Worm (Caenorhabditis elegans): Measurements from ENCODE around the gene him-10.

him-10 gene

DNA sequence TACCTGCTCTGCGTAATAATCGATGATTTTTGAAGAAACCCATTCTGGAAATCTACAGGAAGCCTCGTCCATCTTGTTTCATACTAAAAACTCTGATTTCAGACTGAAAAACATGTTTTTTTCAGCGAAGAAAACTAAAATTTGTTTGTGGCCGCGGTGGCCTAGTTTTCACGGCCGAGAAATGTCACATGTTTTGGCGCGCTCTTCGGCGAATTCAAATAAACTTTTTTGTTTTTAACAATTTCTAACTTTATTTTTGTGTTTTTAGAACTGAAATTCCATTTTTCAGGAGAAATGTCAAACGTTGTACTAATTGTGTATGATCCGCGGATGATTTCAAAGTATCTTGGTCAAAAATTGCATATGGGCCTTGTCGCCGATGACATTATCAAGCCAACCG is at the start of gene him-10, which contains the start of gene polq-1:
TSS of gene him-10 (plus strand) at position 290 of the 400 bp plus-strand sequence.
TSS of gene polq-1 (minus strand) at position 190 of the 400 bp plus-strand sequence.
- TF ChIP-seq unc-62 (GFP tag; optimal IDR thresholded peaks at IDR 0.05), result no peak

DNA sequence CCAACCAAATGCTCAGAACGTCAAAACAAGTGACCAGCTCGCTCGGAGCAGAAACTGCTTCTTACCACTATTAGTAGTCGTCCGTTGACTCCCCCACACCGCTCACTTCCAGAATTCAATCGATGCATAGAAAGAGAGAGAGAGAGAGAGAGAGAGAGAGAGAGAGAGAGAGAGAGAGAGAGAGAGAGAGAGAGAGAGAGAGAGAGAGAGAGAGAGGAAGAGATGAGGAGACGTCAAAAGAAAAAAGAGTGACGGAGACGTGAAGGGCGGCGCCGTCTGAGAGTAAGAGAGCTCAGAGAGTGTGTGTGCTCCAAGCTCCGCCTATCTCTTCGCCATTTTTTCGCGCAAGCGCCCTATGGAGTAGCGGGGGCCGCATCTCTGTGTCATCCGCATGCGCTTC is 47.9 kb upstream of the him-10 start, which contains the start of gene ida-1:
TSS of gene ida-1 (plus strand) at position 336 of the 400 bp plus-strand sequence.
- no peak for TF ChIP-seq unc-62 (GFP tag; optimal IDR thresholded peaks at IDR 0.05)

DNA sequence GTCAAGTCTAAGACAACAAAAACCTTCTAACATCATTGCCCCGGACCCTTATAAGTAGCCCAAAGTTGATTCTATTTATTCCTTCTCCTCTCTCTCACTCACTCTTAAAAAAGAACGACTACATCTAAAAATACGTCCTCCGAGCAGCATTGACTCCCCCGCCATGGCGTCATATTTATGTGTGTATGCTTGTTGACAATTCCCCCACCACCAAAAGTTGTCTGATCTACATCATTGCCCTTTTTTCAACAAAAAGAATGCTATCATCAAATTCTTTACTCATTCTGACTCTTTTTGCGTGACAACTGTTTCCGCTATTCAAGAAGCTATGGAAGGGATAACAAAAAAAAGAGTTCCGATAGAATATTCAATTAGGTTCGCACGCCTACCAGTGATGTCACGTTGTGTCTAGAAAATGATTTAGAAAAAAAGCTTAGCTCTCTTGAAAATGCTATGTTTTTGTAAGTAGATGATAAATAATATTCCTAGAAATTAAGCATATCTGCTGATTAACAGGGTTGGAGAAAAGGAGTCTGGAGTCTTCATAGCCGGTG is 45.5 kb upstream of the him-10 start:
- no peak for TF ChIP-seq unc-62 (GFP tag; optimal IDR thresholded peaks at IDR 0.05)

DNA sequence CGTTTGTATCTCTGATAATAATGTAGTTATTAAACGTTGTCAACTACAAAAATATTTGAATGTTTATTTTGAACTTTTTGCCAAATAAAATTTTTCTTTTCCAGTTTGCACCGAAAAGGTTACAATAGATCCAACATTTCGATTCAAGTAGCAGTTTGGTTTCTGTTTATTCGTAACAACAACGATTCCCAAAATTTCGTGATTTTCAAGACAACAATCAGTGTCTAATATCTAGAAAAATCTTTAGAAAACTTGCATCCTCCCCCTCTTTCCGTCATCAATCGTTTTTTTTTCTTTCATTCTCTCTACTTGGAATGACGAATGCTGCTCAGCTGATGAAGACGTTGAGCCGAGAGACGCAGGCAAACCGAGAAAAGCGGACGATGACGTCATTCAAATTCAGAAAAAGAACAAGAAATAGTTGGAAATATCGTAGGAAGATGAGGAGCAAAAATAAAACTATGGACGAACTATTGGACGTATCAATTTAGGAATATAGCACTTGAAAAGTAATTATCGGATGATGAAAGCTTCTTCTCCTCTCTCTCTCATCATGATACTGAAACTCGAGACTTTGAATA is 44.5 kb upstream of the him-10 start:
- TF ChIP-seq unc-62 (GFP tag; optimal IDR thresholded peaks at IDR 0.05), result no peak

DNA sequence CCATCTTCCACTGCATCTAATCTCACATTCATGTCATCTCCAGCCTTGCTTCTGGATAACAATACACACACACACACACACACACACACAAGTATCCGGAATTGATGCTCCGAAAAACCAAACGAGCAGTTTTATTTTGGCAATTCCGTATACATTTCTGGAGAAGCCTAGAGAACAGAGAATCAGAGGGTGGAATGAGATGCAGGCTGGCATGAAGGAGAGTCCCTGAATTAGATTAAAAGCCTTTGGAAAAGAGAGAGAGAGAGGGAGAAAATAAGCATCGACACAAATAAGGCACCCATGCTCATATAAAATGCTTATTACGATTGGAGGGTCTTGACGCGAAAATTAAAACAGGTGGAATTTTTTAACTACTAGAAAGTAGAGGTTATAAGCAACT is 42.3 kb upstream of the him-10 start:
- TF ChIP-seq unc-62 (GFP tag; optimal IDR thresholded peaks at IDR 0.05), result no peak

DNA sequence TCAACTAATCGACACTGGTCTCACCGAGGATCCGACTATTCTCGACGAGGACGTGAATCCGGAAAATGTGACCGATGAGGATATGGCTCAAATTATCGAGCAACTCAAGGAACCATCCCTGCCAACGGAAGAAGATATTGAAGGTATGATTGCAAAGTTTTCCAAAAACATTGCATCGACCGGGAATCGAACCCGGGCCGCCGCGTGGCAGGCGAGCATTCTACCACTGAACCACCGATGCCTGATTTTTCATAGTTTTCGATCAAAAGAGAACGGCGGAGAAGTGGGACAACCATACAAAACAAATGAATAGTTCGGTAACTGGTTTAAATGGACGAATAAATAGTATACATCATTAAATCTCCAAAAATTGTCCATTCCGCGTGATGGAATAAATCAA is 41.2 kb upstream of the him-10 start:
- no peak for TF ChIP-seq unc-62 (GFP tag; optimal IDR thresholded peaks at IDR 0.05)

DNA sequence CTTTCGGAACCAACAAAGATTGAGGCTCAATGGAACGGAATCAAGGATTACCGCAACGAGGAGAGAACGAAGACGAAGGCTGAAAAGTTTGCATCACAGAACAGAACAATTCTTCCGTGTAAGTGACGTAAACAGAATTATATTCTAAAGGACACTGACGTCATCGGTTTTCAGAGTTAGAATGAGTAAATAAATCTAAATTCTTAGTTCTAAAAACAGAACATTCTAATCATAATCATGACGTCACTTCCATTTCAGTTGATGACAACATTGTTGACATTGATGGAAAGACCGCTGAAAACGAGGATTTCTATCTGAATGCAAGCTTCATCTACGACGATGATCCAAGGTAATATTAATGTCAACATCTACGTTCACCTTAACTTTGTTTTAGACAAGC is 39.1 kb upstream of the him-10 start:
- TF ChIP-seq unc-62 (GFP tag; optimal IDR thresholded peaks at IDR 0.05), result no peak

DNA sequence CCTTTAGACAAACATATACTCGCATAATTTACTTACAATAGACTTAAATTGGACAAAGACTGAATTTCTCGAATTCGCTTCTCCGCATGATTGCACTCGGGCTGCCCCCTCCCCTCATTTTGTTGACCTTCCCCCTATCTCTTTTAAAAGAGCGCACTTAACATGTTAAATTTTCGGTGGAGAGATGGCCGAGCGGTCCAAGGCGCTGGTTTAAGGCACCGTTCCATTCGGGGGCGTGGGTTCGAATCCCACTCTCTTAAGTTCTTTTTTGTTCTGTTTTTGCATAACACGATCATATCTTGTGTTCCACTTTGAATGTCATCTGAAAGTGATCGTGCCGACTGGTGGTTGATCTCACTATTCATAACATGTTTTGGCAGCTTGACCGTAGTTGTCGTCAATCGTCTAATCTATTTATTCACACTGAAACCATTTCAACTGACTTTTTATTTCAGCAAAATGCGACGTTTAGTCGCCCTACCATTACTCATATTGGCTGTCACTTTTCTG is 33.3 kb upstream of the him-10 start, which contains the start of gene cutl-23:
TSS of gene cutl-23 (plus strand) at position 460 of the 510 bp plus-strand sequence.
- no peak for TF ChIP-seq unc-62 (GFP tag; optimal IDR thresholded peaks at IDR 0.05)

DNA sequence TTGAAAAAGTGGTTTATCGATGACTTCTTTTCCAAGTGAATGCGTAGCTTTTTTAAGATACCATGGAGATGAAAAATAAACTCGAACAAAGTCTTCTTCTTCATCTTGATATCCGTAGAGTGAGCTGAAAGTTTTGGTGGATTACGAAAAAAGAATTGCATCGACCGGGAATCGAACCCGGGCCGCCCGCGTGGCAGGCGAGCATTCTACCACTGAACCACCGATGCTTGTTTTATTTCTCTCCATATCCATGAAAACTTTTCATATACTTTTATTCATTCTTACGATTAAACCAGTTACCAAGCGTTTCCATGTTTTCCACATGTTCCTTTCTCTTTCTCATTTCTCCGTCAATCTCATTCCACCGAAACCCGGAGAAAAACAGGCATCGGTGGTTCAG is 21.0 kb upstream of the him-10 start:
- TF ChIP-seq unc-62 (GFP tag; optimal IDR thresholded peaks at IDR 0.05), result no peak

DNA sequence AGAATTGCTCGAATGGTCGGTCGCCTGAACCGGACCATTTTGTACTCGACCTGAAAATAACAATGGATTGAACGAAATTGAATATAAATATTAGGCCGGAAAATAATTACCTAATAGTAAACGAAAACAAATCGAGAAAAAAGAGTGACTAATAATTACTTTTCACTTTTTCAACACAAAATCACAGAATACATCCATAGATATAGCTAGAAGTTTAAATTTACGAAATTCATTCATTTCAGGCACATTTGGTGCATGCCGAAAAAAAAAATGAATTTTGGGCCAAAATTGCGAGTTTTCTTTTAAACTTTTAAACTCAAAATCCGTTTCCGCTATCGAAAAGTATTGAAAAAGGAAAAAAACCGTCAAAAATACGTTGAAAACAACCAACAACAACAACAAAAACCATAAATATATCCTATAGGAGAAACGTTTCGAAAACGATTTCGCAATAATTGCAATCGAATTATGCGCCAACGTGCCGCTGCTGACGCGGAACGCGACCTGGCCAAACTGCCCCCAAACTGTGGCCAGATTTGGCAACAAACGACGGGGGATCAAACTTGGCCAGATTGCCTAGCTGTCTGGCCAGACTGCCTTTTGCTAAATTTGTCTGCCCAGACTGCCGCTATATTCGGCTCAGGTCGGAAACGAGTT is 17.7 kb upstream of the him-10 start, which contains the start of gene Y37B11A.3:
TSS of gene Y37B11A.3 (minus strand) at position 51 of the 657 bp plus-strand sequence.
- no peak for TF ChIP-seq unc-62 (GFP tag; optimal IDR thresholded peaks at IDR 0.05)

DNA sequence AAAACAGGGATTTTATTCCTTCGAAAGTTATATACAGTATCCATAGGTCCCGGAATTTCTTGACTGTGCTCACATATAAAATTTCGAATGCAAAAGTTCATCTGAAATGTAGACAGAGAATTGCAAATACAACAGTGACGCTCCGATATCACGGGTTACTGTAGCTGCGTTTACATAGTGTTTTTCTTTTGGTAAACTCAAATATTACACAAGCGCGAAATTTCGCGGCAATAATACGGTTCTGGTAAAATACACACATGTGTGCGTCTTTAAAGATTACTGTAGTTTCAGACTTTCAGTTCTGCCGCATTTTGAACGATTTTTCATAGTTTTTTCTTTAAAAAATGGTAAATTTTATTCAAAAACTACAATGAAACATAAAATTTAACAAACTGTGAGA is 12.5 kb upstream of the him-10 start, which contains the start of gene rev-3:
TSS of gene rev-3 (minus strand) at position 101 of the 400 bp plus-strand sequence.
- no peak for TF ChIP-seq unc-62 (GFP tag; optimal IDR thresholded peaks at IDR 0.05)

DNA sequence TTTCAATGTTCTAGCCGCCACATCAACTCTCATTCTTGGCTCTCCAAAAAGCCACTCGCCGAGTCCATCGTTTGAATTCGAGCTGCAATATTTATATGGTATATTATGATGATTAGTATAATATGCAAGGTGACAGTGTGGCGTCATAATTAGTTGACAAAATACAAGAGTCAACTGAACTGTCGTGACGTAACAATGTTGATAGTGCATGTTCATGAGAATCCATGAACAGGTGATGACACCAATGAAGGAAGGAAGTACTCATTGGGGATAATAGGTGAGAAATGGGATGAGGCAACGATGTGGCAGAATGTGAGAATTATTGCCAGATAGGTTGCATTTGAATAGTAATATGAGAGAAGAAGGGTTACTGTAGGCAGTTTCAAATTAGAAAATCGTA is 8.1 kb upstream of the him-10 start:
- TF ChIP-seq unc-62 (GFP tag; optimal IDR thresholded peaks at IDR 0.05), result no peak

DNA sequence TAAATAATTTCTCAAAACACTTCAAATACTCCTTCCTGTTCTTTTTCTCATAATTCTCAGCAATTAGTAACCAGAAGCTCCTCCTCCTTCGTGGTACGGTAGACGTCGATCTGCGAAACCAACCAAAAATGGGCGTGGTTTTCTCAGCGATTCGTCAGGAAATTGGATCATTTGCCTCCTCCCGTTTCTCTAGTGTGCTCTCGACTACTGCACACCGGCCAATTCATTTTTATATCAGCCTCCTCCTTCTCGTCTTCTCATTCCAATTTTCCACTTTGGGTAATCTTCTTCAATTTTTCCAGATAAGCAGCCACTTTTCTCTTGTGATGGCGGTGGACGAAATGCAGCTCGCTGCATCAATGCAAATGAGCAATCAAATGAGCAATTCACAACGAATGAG is 4.3 kb upstream of the him-10 start, which contains the start of gene ceh-10:
TSS of gene ceh-10 (plus strand) at position 301 of the 400 bp plus-strand sequence.
- TF ChIP-seq unc-62 (GFP tag; optimal IDR thresholded peaks at IDR 0.05), result no peak

DNA sequence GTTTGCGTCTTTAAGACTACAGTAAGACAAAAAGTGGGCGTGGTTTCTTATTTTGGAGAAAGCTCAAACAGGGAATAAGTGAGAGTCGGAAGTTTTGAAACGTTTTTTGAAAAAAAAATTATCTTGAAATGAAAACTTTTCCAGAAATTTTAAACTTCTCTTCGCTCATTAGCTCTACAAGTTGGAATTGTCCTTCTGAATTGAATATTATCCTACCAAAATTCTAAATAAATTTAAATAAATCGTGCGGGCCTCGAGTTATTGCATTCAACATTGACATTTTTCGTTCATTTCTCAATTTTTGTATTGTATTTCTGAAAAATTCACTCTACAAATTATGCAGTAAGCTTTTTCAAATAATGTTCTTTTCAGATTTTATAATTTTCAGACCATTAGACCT is 2.2 kb downstream of the him-10 start, which contains the start of gene R12B2.3:
TSS of gene R12B2.3 (plus strand) at position 301 of the 400 bp plus-strand sequence.
- TF ChIP-seq unc-62 (GFP tag; optimal IDR thresholded peaks at IDR 0.05), result no peak

DNA sequence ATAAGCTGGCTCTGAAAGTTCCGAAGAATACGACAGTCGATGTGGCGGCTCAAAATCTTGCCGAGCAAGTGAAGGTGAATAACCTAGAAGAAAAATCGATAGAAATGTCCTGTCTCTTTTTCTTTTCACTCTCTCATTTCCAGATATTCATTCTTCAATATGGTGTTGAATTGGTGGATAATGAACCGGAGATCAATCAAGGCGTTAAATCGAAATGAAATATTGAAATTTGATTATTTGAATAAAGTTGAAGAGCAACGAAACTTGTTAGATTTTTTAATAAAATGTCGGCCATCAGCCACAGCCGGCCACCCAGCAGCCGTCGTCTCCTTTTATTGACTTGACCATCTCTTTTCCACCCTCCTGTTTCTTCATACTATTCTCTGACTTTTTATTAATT is 3.7 kb downstream of the him-10 start, which contains the start of gene R12B2.2:
TSS of gene R12B2.2 (plus strand) at position 301 of the 400 bp plus-strand sequence.
- no peak for TF ChIP-seq unc-62 (GFP tag; optimal IDR thresholded peaks at IDR 0.05)

DNA sequence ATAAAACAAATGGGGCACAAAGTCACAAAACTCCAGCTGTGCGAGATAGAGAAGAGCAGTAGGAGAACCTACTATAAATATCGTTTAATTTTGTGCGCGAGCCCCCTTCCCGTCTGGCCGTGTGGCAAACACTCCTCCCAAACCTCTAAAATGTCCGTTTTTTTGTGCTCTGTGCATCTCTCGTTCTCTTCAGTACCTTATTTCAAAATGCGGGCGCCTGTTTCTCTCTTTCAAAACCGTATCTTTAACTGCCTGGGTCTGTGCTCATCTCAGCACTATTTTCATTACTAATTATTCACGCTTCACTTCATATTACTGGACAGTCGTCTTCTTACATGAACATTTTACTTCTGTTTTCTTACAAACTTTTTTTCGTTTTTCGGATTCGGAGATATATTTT is 7.0 kb downstream of the him-10 start:
- TF ChIP-seq unc-62 (GFP tag; optimal IDR thresholded peaks at IDR 0.05), result no peak
